Worm (Caenorhabditis elegans) whole organism, mixed stage, embryonic: ENCODE measurements around the gene F59A6.12.

ENCODE experiments used
- ceh-83 ChIP-seq: fragments of 200-800 bp; sonication (Bioruptor generic); optimal IDR thresholded peaks from 2 replicates; lab custom pipeline; 2018; ENCODE audit warnings: mild to moderate bottlenecking, missing genetic modification characterization, missing compliant biosample characterization
- cnd-1 ChIP-seq: fragments of 200-800 bp; sonication (Bioruptor generic); optimal IDR thresholded peaks from 2 replicates; lab custom pipeline; 2018; ENCODE audit warnings: mild to moderate bottlenecking, missing genetic modification characterization, missing compliant biosample characterization
- flh-1 ChIP-seq: fragments of 200-800 bp; sonication (Bioruptor generic); optimal IDR thresholded peaks from 2 replicates; lab custom pipeline; 2018; ENCODE audit warnings: mild to moderate bottlenecking, missing genetic modification characterization, moderate library complexity, missing compliant biosample characterization
- lin-13 ChIP-seq: fragments of 150-350 bp; optimal IDR thresholded peaks from 2 replicates; lab custom pipeline; 2014; ENCODE audit warnings: missing biosample characterization, missing genetic modification characterization
- mep-1 ChIP-seq: fragments of 150-350 bp; optimal IDR thresholded peaks from 2 replicates; lab custom pipeline; 2017; ENCODE audit warnings: missing biosample characterization, missing genetic modification reagents, missing genetic modification characterization, inconsistent platforms
- nhr-12 ChIP-seq: fragments of 150-350 bp; optimal IDR thresholded peaks from 2 replicates; lab custom pipeline; 2014; ENCODE audit warnings: missing biosample characterization, missing genetic modification characterization
- nhr-237 ChIP-seq: fragments of 150-350 bp; optimal IDR thresholded peaks from 2 replicates; lab custom pipeline; 2014; ENCODE audit warnings: missing biosample characterization, missing genetic modification characterization
- snpc-4 ChIP-seq: fragments of 150-350 bp; optimal IDR thresholded peaks from 2 replicates; lab custom pipeline; 2014; ENCODE audit warnings: missing biosample characterization, missing genetic modification characterization

ce11 chrII:5050776-5051175, 38.9 kb upstream of the F59A6.12 start:
- TF ChIP-seq nhr-12 (tag; lab: Kevin White, UChicago) = no peak
- no peak for TF ChIP-seq mep-1 (tag; lab: Kevin White, UChicago)
- TF ChIP-seq lin-13 (tag; lab: Kevin White, UChicago) = no peak
- TF ChIP-seq flh-1 (GFP tag; lab: Kevin White, UChicago) = no peak
- no peak for TF ChIP-seq nhr-237 (tag; lab: Kevin White, UChicago)
- TF ChIP-seq cnd-1 (tag; lab: Kevin White, UChicago) = no peak
- no peak for TF ChIP-seq ceh-83 (GFP tag; lab: Kevin White, UChicago)
- no peak for TF ChIP-seq snpc-4
